Worm (Caenorhabditis elegans) whole organism, L4 larva: ENCODE measurements around the gene F36D3.14.
"Not testable (repeated sequence)": the region's sequence is repeated elsewhere in the genome, so short reads cannot be mapped to it uniquely, and the experiment has no call there.

ENCODE experiments used
- F26F4.8 ChIP-seq: fragments of 200-800 bp; sonication (Bioruptor generic); conservative IDR thresholded peaks from 2 replicates; pipeline ENCODE4 v1.3.6; 2022; ENCODE audit warnings: missing genetic modification characterization, missing compliant biosample characterization
- F37D6.2 ChIP-seq: sonication (generic microtip); optimal IDR thresholded peaks from 2 replicates; lab custom pipeline; 2016; ENCODE audit warnings: mild to moderate bottlenecking, missing genetic modification characterization, missing compliant biosample characterization
- T26A8.4 ChIP-seq: fragments of 200-800 bp; sonication (Bioruptor generic); IDR thresholded peaks from 2 replicates; pipeline ENCODE4 v1.3.6; 2022; ENCODE audit warnings: missing genetic modification characterization, missing compliant biosample characterization
- Y5F2A.4 ChIP-seq: fragments of 200-800 bp; sonication (Bioruptor generic); optimal IDR thresholded peaks from 2 replicates; lab custom pipeline; 2018; ENCODE audit warnings: mild to moderate bottlenecking, missing genetic modification characterization, missing compliant biosample characterization
- ZK337.2 ChIP-seq: fragments of 200-800 bp; sonication (Bioruptor generic); IDR thresholded peaks from 2 replicates; pipeline ENCODE4 v1.3.6; 2022; ENCODE audit warnings: missing genetic modification reagents, missing genetic modification characterization, missing compliant biosample characterization
- aha-1 ChIP-seq: fragments of 150-350 bp; peaks from one replicate; lab custom pipeline; 2014; ENCODE audit warnings: missing biosample characterization, missing genetic modification characterization
- ama-1 ChIP-seq: fragments of 150-350 bp; optimal IDR thresholded peaks from 2 replicates; lab custom pipeline; 2014; ENCODE audit warnings: inconsistent platforms, mixed read lengths
- ceh-20 ChIP-seq: fragments of 200-800 bp; sonication (Bioruptor generic); IDR thresholded peaks from 2 replicates; pipeline ENCODE4 v1.3.6; 2022; ENCODE audit warnings: missing genetic modification reagents, missing genetic modification characterization, missing compliant biosample characterization
- ceh-32 ChIP-seq: sonication (generic microtip); optimal IDR thresholded peaks from 2 replicates; lab custom pipeline; 2016; ENCODE audit warnings: mild to moderate bottlenecking, missing genetic modification characterization, missing compliant biosample characterization; ENCODE audit not compliant: poor library complexity
- ceh-62 ChIP-seq: sonication (generic microtip); optimal IDR thresholded peaks from 2 replicates; lab custom pipeline; 2017; ENCODE audit warnings: missing biosample characterization, missing genetic modification characterization
- daf-12 ChIP-seq: fragments of 150-350 bp; optimal IDR thresholded peaks from 2 replicates; lab custom pipeline; 2014; ENCODE audit warnings: missing biosample characterization, missing genetic modification reagents, missing genetic modification characterization
- egl-27 ChIP-seq: sonication (generic microtip); optimal IDR thresholded peaks from 3 replicates; lab custom pipeline; 2017; ENCODE audit warnings: missing biosample characterization, missing genetic modification reagents, missing genetic modification characterization
- hif-1 ChIP-seq, 2 experiments: sonication (generic microtip); optimal IDR thresholded peaks; 2 replicates each; lab custom pipeline; 2016 to 2017; ENCODE audit warnings: missing compliant biosample characterization in 2 of 2, missing genetic modification characterization in 2 of 2, missing genetic modification reagents in 2 of 2, missing genotype in 2 of 2, mild to moderate bottlenecking in 1 of 2
- hmg-1.1 ChIP-seq: fragments of 200-800 bp; sonication (Bioruptor generic); IDR thresholded peaks from 2 replicates; pipeline ENCODE4 v1.3.6; 2022; ENCODE audit warnings: missing genetic modification reagents, missing genetic modification characterization, missing compliant biosample characterization
- lim-7 ChIP-seq: fragments of 200-800 bp; sonication (Bioruptor generic); IDR thresholded peaks from 2 replicates; pipeline ENCODE4 v1.3.6; 2022; ENCODE audit warnings: missing genetic modification characterization, missing compliant biosample characterization
- lin-15B ChIP-seq: fragments of 150-350 bp; sonication (generic microtip); optimal IDR thresholded peaks from 3 replicates; lab custom pipeline; 2014; ENCODE audit warnings: missing biosample characterization, missing genetic modification characterization
- lin-29 ChIP-seq: fragments of 200-800 bp; sonication (Bioruptor generic); IDR thresholded peaks from 2 replicates; pipeline ENCODE4 v1.3.6; 2022; ENCODE audit warnings: missing genetic modification reagents, missing genetic modification characterization, missing compliant biosample characterization
- lin-39 ChIP-seq: fragments of 150-350 bp; optimal IDR thresholded peaks from 2 replicates; lab custom pipeline; 2014; ENCODE audit warnings: missing biosample characterization, missing genetic modification reagents, missing genetic modification characterization
- lir-3 ChIP-seq: sonication (generic microtip); optimal IDR thresholded peaks from 2 replicates; lab custom pipeline; 2016; ENCODE audit warnings: mild to moderate bottlenecking, missing genetic modification characterization, missing compliant biosample characterization
- lsy-2 ChIP-seq, 2 experiments: fragments of 150-350 bp in 1 of 2; sonication (generic microtip) in 1 of 2; optimal IDR thresholded peaks; 2 replicates each; lab custom pipeline; 2014 to 2017; ENCODE audit warnings: missing biosample characterization in 2 of 2, missing genetic modification characterization in 2 of 2
- madf-5 ChIP-seq, 2 experiments: fragments of 200-800 bp; sonication (Bioruptor generic); IDR thresholded peaks; 2 replicates each; pipeline ENCODE4 v1.3.6; 2022; ENCODE audit warnings: missing compliant biosample characterization in 2 of 2, missing genetic modification characterization in 2 of 2
- mdl-1 ChIP-seq, 2 experiments: fragments of 150-350 bp in 1 of 2; sonication (generic microtip) in 1 of 2; optimal IDR thresholded peaks; 2 replicates each; lab custom pipeline; 2014 to 2017; ENCODE audit warnings: missing biosample characterization in 2 of 2, missing genetic modification characterization in 2 of 2
- nhr-237 ChIP-seq: sonication (generic microtip); optimal IDR thresholded peaks from 2 replicates; lab custom pipeline; 2017; ENCODE audit warnings: missing biosample characterization, missing genetic modification characterization
- nhr-25 ChIP-seq: sonication (generic microtip); optimal IDR thresholded peaks from 2 replicates; lab custom pipeline; 2017; ENCODE audit warnings: missing genetic modification characterization, mild to moderate bottlenecking, missing compliant biosample characterization, antibody characterized with exemption, moderate library complexity, borderline replicate concordance; ENCODE audit not compliant: insufficient read depth
- nhr-28 ChIP-seq: fragments of 150-350 bp; optimal IDR thresholded peaks from 2 replicates; lab custom pipeline; 2014; ENCODE audit warnings: missing biosample characterization, missing genetic modification characterization
- nhr-41 ChIP-seq: fragments of 200-800 bp; sonication (Bioruptor generic); IDR thresholded peaks from 2 replicates; pipeline ENCODE4 v1.3.6; 2022; ENCODE audit warnings: missing genetic modification reagents, missing genetic modification characterization, missing compliant biosample characterization
- pha-4 ChIP-seq, 2 experiments: fragments of 150-350 bp in 1 of 2; fragments of 200-800 bp in 1 of 2; sonication (Bioruptor generic) in 1 of 2; IDR thresholded peaks in 1 of 2; optimal IDR thresholded peaks in 1 of 2; 2 replicates each; pipeline versions ENCODE4 v1.3.6 to Lab custom; 2014 to 2022; ENCODE audit warnings: missing genetic modification characterization in 2 of 2, missing genetic modification reagents in 2 of 2, missing biosample characterization in 1 of 2, missing compliant biosample characterization in 1 of 2
- php-3 ChIP-seq: fragments of 200-800 bp; sonication (Bioruptor generic); IDR thresholded peaks from 2 replicates; pipeline ENCODE4 v1.3.6; 2022; ENCODE audit warnings: missing genetic modification reagents, missing genetic modification characterization, missing compliant biosample characterization
- rbr-2 ChIP-seq: sonication (generic microtip); optimal IDR thresholded peaks from 2 replicates; lab custom pipeline; 2016; ENCODE audit warnings: missing genotype, missing genetic modification characterization, missing compliant biosample characterization
- snpc-1.2 ChIP-seq: fragments of 200-800 bp; sonication (Bioruptor generic); IDR thresholded peaks from 2 replicates; pipeline ENCODE4 v1.3.6; 2022; ENCODE audit warnings: missing genetic modification reagents, missing genetic modification characterization, missing compliant biosample characterization
- tag-97 ChIP-seq: fragments of 200-800 bp; sonication (Bioruptor generic); IDR thresholded peaks from 2 replicates; pipeline ENCODE4 v1.3.6; 2022; ENCODE audit warnings: missing genetic modification characterization, missing compliant biosample characterization
- unc-62 ChIP-seq, 3 experiments: fragments of 150-350 bp in 1 of 3; sonication (generic microtip); optimal IDR thresholded peaks in 2 of 3; peaks in 1 of 3; 1 replicate in 1 of 3; 2 replicates in 2 of 3; lab custom pipeline; 2014 to 2017; ENCODE audit warnings: missing biosample characterization in 3 of 3, missing genetic modification characterization in 3 of 3, missing genetic modification reagents in 3 of 3, missing genotype in 1 of 3
- zfp-2 ChIP-seq: sonication (generic microtip); optimal IDR thresholded peaks from 2 replicates; lab custom pipeline; 2016; ENCODE audit warnings: mild to moderate bottlenecking, missing genetic modification characterization, missing compliant biosample characterization
- zfp-3 ChIP-seq: fragments of 200-800 bp; sonication (Bioruptor generic); conservative IDR thresholded peaks from 2 replicates; pipeline ENCODE4 v1.3.6; 2022; ENCODE audit warnings: missing genetic modification reagents, missing genetic modification characterization, missing compliant biosample characterization
- zip-11 ChIP-seq: fragments of 200-800 bp; sonication (Bioruptor generic); IDR thresholded peaks from 2 replicates; pipeline ENCODE4 v1.3.6; 2022; ENCODE audit warnings: missing genetic modification characterization, missing compliant biosample characterization
- ztf-11 ChIP-seq: fragments of 150-350 bp; optimal IDR thresholded peaks from 2 replicates; lab custom pipeline; 2014; ENCODE audit warnings: missing biosample characterization, missing genetic modification characterization

The F36D3.14 gene

DNA sequence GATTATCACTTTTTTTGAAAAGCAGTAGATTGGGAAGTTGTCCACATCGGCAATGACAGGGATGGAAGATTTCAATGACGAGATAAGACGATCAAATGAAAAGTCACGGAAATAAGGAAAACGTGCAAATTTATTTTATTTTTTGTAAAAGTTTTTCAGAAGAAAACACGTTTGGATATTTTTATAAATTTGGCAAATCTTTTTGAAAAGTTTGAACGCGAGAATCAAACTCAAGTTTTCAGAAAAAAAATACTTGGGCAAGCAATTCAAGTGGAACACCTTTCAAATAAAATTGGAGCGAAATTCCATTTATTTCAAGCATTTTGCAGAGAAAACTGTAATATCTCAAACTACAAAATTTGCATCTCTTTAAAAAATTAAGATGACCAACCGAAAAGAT is 12.1 kb upstream of the F36D3.14 start, which contains the start of gene F36D3.5:
F36D3.5 (minus strand) TSS at position 101 of the 400 bp plus-strand sequence.
- not testable (repeated sequence) for TF ChIP-seq snpc-1.2 (GFP tag; lab: Robert Waterston, UW); madf-5 (GFP tag; IDR thresholded peaks at IDR 0.05; lab: Robert Waterston, UW); nhr-237 (tag; lab: Kevin White, UChicago)

- TF ChIP-seq php-3 (GFP tag; lab: Robert Waterston, UW) (no peak), F37D6.2 (tag; lab: Kevin White, UChicago) (no peak), hmg-1.1 (GFP tag; lab: Robert Waterston, UW) (no peak), daf-12 (no peak), rbr-2 (no peak), ceh-62 (tag; lab: Kevin White, UChicago) (no peak), lsy-2 (tag; optimal IDR thresholded peaks at IDR 0.05; lab: Kevin White, UChicago) (no peak), nhr-25 (tag; lab: Kevin White, UChicago) (no peak), lin-29 (GFP tag; lab: Robert Waterston, UW) (no peak), egl-27 (tag; lab: Kevin White, UChicago) (no peak), mdl-1 (tag; optimal IDR thresholded peaks at IDR 0.05; lab: Kevin White, UChicago) (no peak), zfp-3 (GFP tag; lab: Robert Waterston, UW) (no peak), ceh-20 (GFP tag; lab: Robert Waterston, UW) (no peak), lin-39 (tag; lab: Kevin White, UChicago) (no peak), snpc-1.2 (GFP tag; lab: Robert Waterston, UW) (no peak), lin-15B (tag; lab: Kevin White, UChicago) (no peak), ztf-11 (tag; lab: Kevin White, UChicago) (no peak)
Measured at ce11 chrV:16508667-16509066, 5.6 kb upstream of the F36D3.14 start, which contains the start of gene srr-3. TSS of gene srr-3 (minus strand) at chrV:16508767.

ce11 chrV:16506650-16507049 is 3.6 kb upstream of the F36D3.14 start:
- no peak for TF ChIP-seq Y5F2A.4 (GFP tag; lab: Kevin White, UChicago)
- TF ChIP-seq unc-62 (GFP tag; optimal IDR thresholded peaks at IDR 0.05 in 1 of 2; lab: Kevin White, UChicago), result peak in 1 of 2 experiments; percentile 94
- TF ChIP-seq unc-62 (tag; optimal IDR thresholded peaks at IDR 0.05; lab: Kevin White, UChicago), result no peak
- no peak for TF ChIP-seq nhr-28 (tag; lab: Kevin White, UChicago)
- no peak for TF ChIP-seq lin-15B (tag; lab: Kevin White, UChicago)
- no peak for TF ChIP-seq ZK337.2 (GFP tag; lab: Robert Waterston, UW)
- TF ChIP-seq lim-7 (GFP tag; lab: Robert Waterston, UW), result no peak

- TF ChIP-seq aha-1 (tag; lab: Kevin White, UChicago) (no peak), mdl-1 (tag; optimal IDR thresholded peaks at IDR 0.05; lab: Kevin White, UChicago) (no peak), zfp-2 (tag; lab: Kevin White, UChicago) (no peak), T26A8.4 (GFP tag; lab: Robert Waterston, UW) (no peak), ceh-32 (no peak), nhr-41 (GFP tag; lab: Robert Waterston, UW) (no peak), lir-3 (tag; lab: Kevin White, UChicago) (no peak), F26F4.8 (GFP tag; lab: Robert Waterston, UW) (no peak), ama-1 (no peak), hif-1 (tag; optimal IDR thresholded peaks at IDR 0.05; lab: Kevin White, UChicago) (no peak), tag-97 (GFP tag; lab: Robert Waterston, UW) (no peak), pha-4 (GFP tag; IDR thresholded peaks at IDR 0.05; lab: Robert Waterston, UW) (no peak), pha-4 (tag; optimal IDR thresholded peaks at IDR 0.05; lab: Kevin White, UChicago) (no peak), zip-11 (GFP tag; lab: Robert Waterston, UW) (no peak)
Measured at ce11 chrV:16505828-16506227, 2.8 kb upstream of the F36D3.14 start, which contains the start of gene nhr-54. TSS of gene nhr-54 (minus strand) at chrV:16505928.
